In the genomic region with DNA sequence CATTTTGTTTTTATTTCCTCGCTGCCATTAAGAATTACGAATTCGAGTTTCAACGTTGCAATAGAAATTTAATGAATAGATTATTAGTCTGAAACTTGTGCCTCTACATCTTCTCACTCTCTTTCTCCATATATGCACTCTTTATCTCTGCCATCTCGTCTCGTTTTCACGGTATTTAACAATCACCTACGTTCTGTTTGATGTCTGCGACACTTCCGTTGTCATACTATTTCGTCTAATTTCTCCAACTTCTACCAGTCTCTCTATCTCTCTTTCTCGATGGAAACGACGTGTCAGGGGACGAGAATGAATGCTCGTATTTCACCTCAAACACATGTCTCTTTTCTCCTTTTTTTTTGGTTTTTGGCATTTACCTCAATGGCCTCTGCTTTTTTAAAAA, we compare ENCODE assay signal across 3 worm cellular contexts.
A peak's percentile ranks its signal among the peaks of the same experiment; 100 is the strongest.
TF ChIP-seq lines count a peak whose summit lies in the region.

No protein-coding gene starts in this region.

TF ChIP-seq in whole organism, L1 larva, 84 proteins besides CTCF, POLR2A, EP300 and RAD21 (continued from another document and continues in another):
- TF ChIP-seq mdl-1 (tag; optimal IDR thresholded peaks at IDR 0.05; lab: Kevin White, UChicago) = peak in 1 of 2 experiments; percentile 54
- TF ChIP-seq ceh-90 (tag; optimal IDR thresholded peaks at IDR 0.05; lab: Kevin White, UChicago) = no peak
- no peak for TF ChIP-seq nhr-90 (tag; optimal IDR thresholded peaks at IDR 0.05; lab: Kevin White, UChicago; ENCODE audit: poor library complexity)
- no peak for TF ChIP-seq ama-1 (optimal IDR thresholded peaks at IDR 0.05; lab: Kevin White, UChicago)
- no peak for TF ChIP-seq ceh-63 (GFP tag; optimal IDR thresholded peaks at IDR 0.05; lab: Kevin White, UChicago)
- no peak for TF ChIP-seq hlh-4 (tag; optimal IDR thresholded peaks at IDR 0.05; lab: Kevin White, UChicago)
- TF ChIP-seq lin-14 (GFP tag; optimal IDR thresholded peaks at IDR 0.05; lab: Kevin White, UChicago) = peak; percentile 86
- TF ChIP-seq fkh-4 (tag; optimal IDR thresholded peaks at IDR 0.05; lab: Kevin White, UChicago; ENCODE audit: borderline replicate concordance) = no peak
- TF ChIP-seq ceh-82 (tag; optimal IDR thresholded peaks at IDR 0.05; lab: Kevin White, UChicago) = peak in 2 of 3 experiments; percentile 26 to 40
- no peak for TF ChIP-seq skn-1 (tag; optimal IDR thresholded peaks at IDR 0.05; lab: Kevin White, UChicago)
- no peak for TF ChIP-seq lin-39 (tag; optimal IDR thresholded peaks at IDR 0.05; lab: Kevin White, UChicago)
- peak; percentile 62 for TF ChIP-seq unc-86 (tag; optimal IDR thresholded peaks at IDR 0.05; lab: Kevin White, UChicago)
- peak; percentile 38 for TF ChIP-seq nhr-47 (tag; optimal IDR thresholded peaks at IDR 0.05; lab: Kevin White, UChicago)
- no peak for TF ChIP-seq ces-1 (GFP tag; optimal IDR thresholded peaks at IDR 0.05; lab: Kevin White, UChicago)
- TF ChIP-seq dpl-1 (GFP tag; optimal IDR thresholded peaks at IDR 0.05; lab: Kevin White, UChicago) = peak in 2 of 3 experiments; percentile 10 to 38
- TF ChIP-seq mab-9 (GFP tag; IDR thresholded peaks at IDR 0.05; lab: Robert Waterston, UW) = no peak
- TF ChIP-seq pag-3 (tag; optimal IDR thresholded peaks at IDR 0.05; lab: Kevin White, UChicago; ENCODE audit: borderline replicate concordance, insufficient read depth) = no peak
- TF ChIP-seq lin-15B (tag; optimal IDR thresholded peaks at IDR 0.05; lab: Kevin White, UChicago) = no peak
- TF ChIP-seq snu-23 (GFP tag; optimal IDR thresholded peaks at IDR 0.05; lab: Kevin White, UChicago) = peak; percentile 73
- no peak for TF ChIP-seq unc-98 (GFP tag; IDR thresholded peaks at IDR 0.05; lab: Robert Waterston, UW)
- peak; percentile 27 for TF ChIP-seq nhr-19 (GFP tag; conservative IDR thresholded peaks at IDR 0.05; lab: Robert Waterston, UW)
- TF ChIP-seq unc-130 (tag; optimal IDR thresholded peaks at IDR 0.05; lab: Kevin White, UChicago) = no peak
- TF ChIP-seq sup-37 (GFP tag; optimal IDR thresholded peaks at IDR 0.05; lab: Kevin White, UChicago) = no peak
- TF ChIP-seq blmp-1 (tag; optimal IDR thresholded peaks at IDR 0.05; lab: Kevin White, UChicago) = peak; percentile 41
- no peak for TF ChIP-seq C34B4.2 (tag; optimal IDR thresholded peaks at IDR 0.05; lab: Kevin White, UChicago)
- peak; percentile 46 for TF ChIP-seq elt-2 (tag; optimal IDR thresholded peaks at IDR 0.05; lab: Kevin White, UChicago)
- TF ChIP-seq pqm-1 (tag; optimal IDR thresholded peaks at IDR 0.05; lab: Kevin White, UChicago) = no peak
- TF ChIP-seq fkh-10 (GFP tag; optimal IDR thresholded peaks at IDR 0.05; lab: Kevin White, UChicago) = no peak
- peak; percentile 49 for TF ChIP-seq rnt-1 (tag; optimal IDR thresholded peaks at IDR 0.05; lab: Kevin White, UChicago)
- TF ChIP-seq nhr-237 (tag; optimal IDR thresholded peaks at IDR 0.05; lab: Kevin White, UChicago) = no peak
- no peak for TF ChIP-seq tlp-1 (tag; optimal IDR thresholded peaks at IDR 0.05; lab: Kevin White, UChicago)
- no peak for TF ChIP-seq irx-1 (tag; optimal IDR thresholded peaks at IDR 0.05; lab: Kevin White, UChicago)
- peak; percentile 52 to 66 for TF ChIP-seq lsy-2 (tag; optimal IDR thresholded peaks at IDR 0.05; lab: Kevin White, UChicago)
- TF ChIP-seq nhr-12 (tag; optimal IDR thresholded peaks at IDR 0.05; lab: Kevin White, UChicago) = no peak
- TF ChIP-seq nhr-85 (tag; lab: Kevin White, UChicago) = peak; percentile 86
- TF ChIP-seq hpl-2 (GFP tag; optimal IDR thresholded peaks at IDR 0.05; lab: Kevin White, UChicago) = no peak
- TF ChIP-seq dsc-1 (tag; optimal IDR thresholded peaks at IDR 0.05; lab: Kevin White, UChicago) = peak; percentile 7
- TF ChIP-seq Y116A8C.19 (tag; optimal IDR thresholded peaks at IDR 0.05; lab: Kevin White, UChicago; ENCODE audit: borderline replicate concordance) = no peak
- TF ChIP-seq lir-3 (tag; optimal IDR thresholded peaks at IDR 0.05; lab: Kevin White, UChicago; ENCODE audit: poor library complexity) = peak; percentile 24
- TF ChIP-seq jun-1 (tag; optimal IDR thresholded peaks at IDR 0.05; lab: Kevin White, UChicago) = no peak
- TF ChIP-seq C04F5.9 (tag; optimal IDR thresholded peaks at IDR 0.05; lab: Kevin White, UChicago) = no peak
- TF ChIP-seq unc-62 (GFP tag; optimal IDR thresholded peaks at IDR 0.05; lab: Kevin White, UChicago) = no peak
- no peak for TF ChIP-seq aly-2 (tag; optimal IDR thresholded peaks at IDR 0.05; lab: Kevin White, UChicago)

TF ChIP-seq in whole organism, L4 larva, 104 proteins besides CTCF, POLR2A, EP300 and RAD21 (continued from another document and continues in another):
- peak; percentile 30; the same call in 1 of the 2 replicates for TF ChIP-seq lin-1 (GFP tag; IDR thresholded peaks at IDR 0.05; lab: Robert Waterston, UW)
- no peak for TF ChIP-seq daf-8 (GFP tag; IDR thresholded peaks at IDR 0.05; lab: Robert Waterston, UW)
- no peak for TF ChIP-seq tra-1 (GFP tag; IDR thresholded peaks at IDR 0.05; lab: Robert Waterston, UW)
- TF ChIP-seq mep-1 (tag; optimal IDR thresholded peaks at IDR 0.05; lab: Kevin White, UChicago) = peak; percentile 66
- TF ChIP-seq nhr-6 (tag; optimal IDR thresholded peaks at IDR 0.05; lab: Kevin White, UChicago) = peak; percentile 15
- TF ChIP-seq Y5F2A.4 (GFP tag; optimal IDR thresholded peaks at IDR 0.05; lab: Kevin White, UChicago) = no peak
- no peak for TF ChIP-seq attf-4 (tag; optimal IDR thresholded peaks at IDR 0.05; lab: Kevin White, UChicago)
- peak; percentile 26 to 55 for TF ChIP-seq mdl-1 (tag; optimal IDR thresholded peaks at IDR 0.05; lab: Kevin White, UChicago)
- TF ChIP-seq T20F7.1 (GFP tag; optimal IDR thresholded peaks at IDR 0.05; lab: Kevin White, UChicago) = peak; percentile 26
- TF ChIP-seq saeg-2 (GFP tag; IDR thresholded peaks at IDR 0.05; lab: Robert Waterston, UW) = no peak
- peak; percentile 17 for TF ChIP-seq nhr-77 (tag; optimal IDR thresholded peaks at IDR 0.05; lab: Kevin White, UChicago)
- peak; percentile 37 for TF ChIP-seq mes-2 (tag; optimal IDR thresholded peaks at IDR 0.05; lab: Kevin White, UChicago; ENCODE audit: poor library complexity, severe bottlenecking)
- TF ChIP-seq R02D3.7 (tag; optimal IDR thresholded peaks at IDR 0.05; lab: Kevin White, UChicago) = no peak
- TF ChIP-seq vab-7 (GFP tag; IDR thresholded peaks at IDR 0.05; lab: Robert Waterston, UW) = no peak
- TF ChIP-seq lim-7 (GFP tag; IDR thresholded peaks at IDR 0.05; lab: Robert Waterston, UW) = no peak
- TF ChIP-seq nhr-111 (GFP tag; optimal IDR thresholded peaks at IDR 0.05; lab: Kevin White, UChicago) = no peak
- TF ChIP-seq ZK337.2 (GFP tag; IDR thresholded peaks at IDR 0.05; lab: Robert Waterston, UW) = no peak
- no peak for TF ChIP-seq duxl-1 (tag; optimal IDR thresholded peaks at IDR 0.05; lab: Kevin White, UChicago; ENCODE audit: poor library complexity)
- TF ChIP-seq dmd-9 (GFP tag; IDR thresholded peaks at IDR 0.05; lab: Robert Waterston, UW) = no peak
- peak in 1 of 2 experiments; percentile 46 for TF ChIP-seq lsy-2 (tag; optimal IDR thresholded peaks at IDR 0.05; lab: Kevin White, UChicago)
- TF ChIP-seq ctbp-1 (GFP tag; IDR thresholded peaks at IDR 0.05; lab: Robert Waterston, UW) = no peak
- peak; percentile 71 for TF ChIP-seq mxl-3 (GFP tag; optimal IDR thresholded peaks at IDR 0.05; lab: Kevin White, UChicago)
- TF ChIP-seq mdt-29 (GFP tag; IDR thresholded peaks at IDR 0.05; lab: Robert Waterston, UW) = no peak
- no peak for TF ChIP-seq snpc-4 (tag; optimal IDR thresholded peaks at IDR 0.05; lab: Kevin White, UChicago)
- no peak for TF ChIP-seq nhr-41 (GFP tag; IDR thresholded peaks at IDR 0.05; lab: Robert Waterston, UW)
- TF ChIP-seq pha-4 (GFP tag; IDR thresholded peaks at IDR 0.05; lab: Robert Waterston, UW) = no peak
- no peak for TF ChIP-seq pha-4 (tag; optimal IDR thresholded peaks at IDR 0.05; lab: Kevin White, UChicago)
- no peak for TF ChIP-seq tag-97 (GFP tag; IDR thresholded peaks at IDR 0.05; lab: Robert Waterston, UW)
- peak; percentile 37 for TF ChIP-seq dve-1 (tag; optimal IDR thresholded peaks at IDR 0.05; lab: Kevin White, UChicago; ENCODE audit: insufficient read depth)
- TF ChIP-seq dmd-6 (GFP tag; IDR thresholded peaks at IDR 0.05; lab: Robert Waterston, UW) = peak; percentile 61
- TF ChIP-seq zag-1 (tag; optimal IDR thresholded peaks at IDR 0.05; lab: Kevin White, UChicago) = no peak
- no peak for TF ChIP-seq D1046.2 (GFP tag; IDR thresholded peaks at IDR 0.05; lab: Robert Waterston, UW)
- TF ChIP-seq fkh-10 (GFP tag; optimal IDR thresholded peaks at IDR 0.05; lab: Kevin White, UChicago) = no peak
- TF ChIP-seq Y48G9A.11 (GFP tag; IDR thresholded peaks at IDR 0.05; lab: Robert Waterston, UW) = no peak
- no peak for TF ChIP-seq zfp-2 (tag; optimal IDR thresholded peaks at IDR 0.05; lab: Kevin White, UChicago)
- TF ChIP-seq lin-29 (GFP tag; IDR thresholded peaks at IDR 0.05; lab: Robert Waterston, UW) = no peak
- TF ChIP-seq nhr-237 (tag; optimal IDR thresholded peaks at IDR 0.05; lab: Kevin White, UChicago) = no peak
- TF ChIP-seq unc-39 (tag; optimal IDR thresholded peaks at IDR 0.05; lab: Kevin White, UChicago) = no peak
- TF ChIP-seq ceh-20 (GFP tag; IDR thresholded peaks at IDR 0.05; lab: Robert Waterston, UW) = peak; percentile 9; the same call in 1 of the 2 replicates
- no peak for TF ChIP-seq F49E8.2 (tag; optimal IDR thresholded peaks at IDR 0.05; lab: Kevin White, UChicago; ENCODE audit: borderline replicate concordance)
- no peak for TF ChIP-seq lir-3 (tag; optimal IDR thresholded peaks at IDR 0.05; lab: Kevin White, UChicago)
- no peak for TF ChIP-seq F26F4.8 (GFP tag; conservative IDR thresholded peaks at IDR 0.05; lab: Robert Waterston, UW)
- TF ChIP-seq hlh-11 (tag; optimal IDR thresholded peaks at IDR 0.05; lab: Kevin White, UChicago) = peak; percentile 71
- peak in 1 of 2 experiments; percentile 8 for TF ChIP-seq hif-1 (tag; optimal IDR thresholded peaks at IDR 0.05; lab: Kevin White, UChicago)
- no peak for TF ChIP-seq nhr-76 (tag; optimal IDR thresholded peaks at IDR 0.05; lab: Kevin White, UChicago)
- TF ChIP-seq snpc-1.2 (GFP tag; IDR thresholded peaks at IDR 0.05; lab: Robert Waterston, UW) = no peak

TF ChIP-seq in whole organism, late embryonic, 69 proteins besides CTCF, POLR2A, EP300 and RAD21 (continued from another document):
- TF ChIP-seq C38D4.7 (GFP tag; optimal IDR thresholded peaks at IDR 0.05; lab: Kevin White, UChicago) (no peak), pros-1 (tag; optimal IDR thresholded peaks at IDR 0.05; lab: Kevin White, UChicago) (no peak), ceh-45 (GFP tag; IDR thresholded peaks at IDR 0.05; lab: Robert Waterston, UW) (no peak), che-1 (tag; optimal IDR thresholded peaks at IDR 0.05; lab: Kevin White, UChicago) (no peak)
